Worm (Caenorhabditis elegans): Measurements from ENCODE around the gene sgt-1.
"Not testable (repeated sequence)": the region's sequence is repeated elsewhere in the genome, so short reads cannot be mapped to it uniquely, and the experiment has no call there.

sgt-1 gene

DNA sequence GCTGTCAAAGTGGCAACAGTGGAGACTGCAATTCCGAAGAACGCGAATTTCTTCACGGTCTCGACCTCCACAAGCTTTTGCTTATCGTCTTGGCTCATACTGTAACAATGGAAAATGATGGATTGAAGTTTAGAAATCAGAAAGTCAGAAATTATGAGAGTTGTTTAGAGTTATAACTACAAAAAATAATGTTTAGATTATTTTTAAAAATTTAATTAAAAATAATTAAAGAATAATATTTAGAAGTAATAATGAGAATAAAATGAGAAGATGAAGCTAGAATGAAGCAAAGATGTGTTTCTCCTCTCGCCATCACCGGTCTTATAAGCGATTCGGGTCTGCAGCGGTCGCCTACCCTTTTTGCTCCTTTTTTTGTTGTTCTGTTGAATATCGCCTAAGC is 30.6 kb downstream of the sgt-1 start, which contains the start of gene col-73:
col-73 (minus strand) TSS at position 101 of the 400 bp plus-strand sequence.
- no peak for TF ChIP-seq ztf-23 (GFP tag; IDR thresholded peaks at IDR 0.05)
- no peak for TF ChIP-seq med-1 (GFP tag; optimal IDR thresholded peaks at IDR 0.05; ENCODE audit: insufficient read depth)
- TF ChIP-seq ztf-29 (GFP tag; IDR thresholded peaks at IDR 0.05): no peak
- no peak for TF ChIP-seq tab-1 (GFP tag; IDR thresholded peaks at IDR 0.05)
- TF ChIP-seq flt-1 (GFP tag; IDR thresholded peaks at IDR 0.05): no peak
- no peak for TF ChIP-seq klf-2 (GFP tag; conservative IDR thresholded peaks at IDR 0.05)
- TF ChIP-seq T22C8.4 (GFP tag; IDR thresholded peaks at IDR 0.05): no peak
- TF ChIP-seq cog-1 (tag; optimal IDR thresholded peaks at IDR 0.05): no peak
- no peak for TF ChIP-seq ref-1 (GFP tag; conservative IDR thresholded peaks at IDR 0.05)

DNA sequence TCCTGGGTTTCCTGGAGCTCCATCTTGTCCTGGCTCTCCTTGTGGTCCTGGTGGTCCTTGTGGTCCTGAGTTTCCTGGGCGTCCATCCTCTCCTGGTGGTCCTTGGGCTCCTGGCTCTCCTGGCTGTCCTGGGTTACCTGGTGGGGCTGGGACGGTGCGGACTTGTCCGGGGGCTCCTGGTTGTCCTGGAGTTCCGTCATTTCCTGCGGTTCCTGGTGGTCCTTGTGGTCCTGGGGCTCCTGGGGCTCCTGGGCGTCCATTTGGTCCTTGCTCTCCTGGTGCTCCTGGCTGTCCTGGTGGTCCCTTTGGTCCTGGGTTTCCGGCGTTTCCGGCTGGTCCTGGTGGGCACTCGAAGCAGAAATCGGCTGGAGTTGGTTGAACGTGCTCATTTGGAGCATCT is 31.2 kb downstream of the sgt-1 start:
- TF ChIP-seq ref-1 (GFP tag; conservative IDR thresholded peaks at IDR 0.05) (0 out of 2 replicates have a peak, but pooled peaks have one; percentile 9), tab-1 (GFP tag; IDR thresholded peaks at IDR 0.05) (0 out of 2 replicates have a peak, but pooled peaks have one; percentile 60)

DNA sequence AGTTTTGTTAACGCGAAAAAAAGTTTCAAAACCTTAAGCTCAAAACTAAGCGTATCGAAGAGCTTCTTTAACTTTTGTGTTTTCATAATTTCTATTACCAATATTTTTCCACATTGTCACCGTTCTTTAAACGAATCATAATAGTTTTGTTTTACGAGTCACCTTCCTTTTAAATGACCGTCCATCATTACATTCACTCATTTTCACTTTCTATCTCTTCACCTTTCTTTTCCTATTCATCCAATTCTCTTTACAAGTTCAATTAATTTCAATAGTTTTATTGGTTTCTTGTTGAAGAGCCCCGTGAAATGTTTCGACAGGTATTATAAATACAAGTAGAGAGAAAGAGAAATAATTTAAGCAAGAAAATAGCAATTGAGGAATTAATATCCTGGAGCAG is 31.8 kb downstream of the sgt-1 start:
- TF ChIP-seq ztf-23 (GFP tag; IDR thresholded peaks at IDR 0.05): no peak

DNA sequence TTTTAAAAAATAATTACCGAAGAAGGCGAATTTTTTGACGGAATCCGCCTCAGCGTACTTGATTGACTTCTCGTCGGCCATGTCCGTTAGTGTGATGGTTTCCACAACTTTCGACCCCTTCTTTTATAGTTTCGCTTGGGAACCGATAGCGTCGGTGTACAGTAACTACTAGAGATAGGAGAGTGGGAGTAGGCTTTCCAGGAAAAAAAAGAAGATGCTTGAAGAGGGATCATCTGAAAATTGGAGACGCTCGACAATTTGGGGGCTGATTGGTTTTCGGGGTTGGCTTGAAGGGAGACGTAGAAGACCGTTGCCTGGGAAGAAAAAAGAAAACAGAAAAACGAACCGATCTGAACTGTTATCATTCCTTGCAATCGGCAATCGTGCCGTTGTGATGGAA is 32.9 kb downstream of the sgt-1 start, which contains the start of gene col-20:
col-20 (minus strand) TSS at position 101 of the 400 bp plus-strand sequence.
- TF ChIP-seq klf-2 (GFP tag; conservative IDR thresholded peaks at IDR 0.05) (no peak), med-1 (GFP tag; optimal IDR thresholded peaks at IDR 0.05; ENCODE audit: insufficient read depth) (no peak), ref-1 (GFP tag; conservative IDR thresholded peaks at IDR 0.05) (no peak), cog-1 (tag; optimal IDR thresholded peaks at IDR 0.05) (no peak), T22C8.4 (GFP tag; IDR thresholded peaks at IDR 0.05) (no peak), ztf-23 (GFP tag; IDR thresholded peaks at IDR 0.05) (no peak), flt-1 (GFP tag; IDR thresholded peaks at IDR 0.05) (no peak), tab-1 (GFP tag; IDR thresholded peaks at IDR 0.05) (no peak), ztf-29 (GFP tag; IDR thresholded peaks at IDR 0.05) (no peak)

DNA sequence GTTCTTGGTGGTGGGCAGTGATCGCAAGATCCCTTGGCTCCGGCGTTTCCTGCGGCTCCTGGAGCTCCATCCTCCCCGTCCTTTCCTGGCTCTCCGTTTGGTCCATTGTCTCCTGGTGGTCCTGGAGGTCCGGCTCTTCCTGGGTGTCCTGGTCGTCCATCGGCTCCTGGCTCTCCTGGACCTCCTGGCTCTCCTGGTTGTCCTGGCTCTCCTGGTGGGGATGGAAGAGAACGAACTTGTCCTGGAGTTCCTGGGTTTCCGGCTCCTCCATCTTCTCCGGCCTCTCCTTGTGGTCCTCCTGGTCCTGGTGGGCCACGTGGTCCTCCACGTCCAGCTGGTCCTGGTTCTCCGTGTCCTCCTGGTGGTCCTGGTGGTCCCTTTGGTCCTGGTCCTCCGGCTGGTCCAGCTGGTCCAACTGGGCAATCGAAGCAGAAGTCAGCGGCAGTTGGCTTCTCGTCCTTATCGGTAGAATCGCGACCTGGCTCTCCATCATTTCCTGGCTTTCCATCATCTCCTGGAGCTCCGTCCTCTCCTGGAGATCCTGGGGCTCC is 33.7 kb downstream of the sgt-1 start:
- TF ChIP-seq T22C8.4 (GFP tag; IDR thresholded peaks at IDR 0.05): no peak
- no peak for TF ChIP-seq ztf-29 (GFP tag; IDR thresholded peaks at IDR 0.05)
- TF ChIP-seq ztf-23 (GFP tag; IDR thresholded peaks at IDR 0.05): no peak
- no peak for TF ChIP-seq flt-1 (GFP tag; IDR thresholded peaks at IDR 0.05)
- no peak for TF ChIP-seq ref-1 (GFP tag; conservative IDR thresholded peaks at IDR 0.05)
- TF ChIP-seq klf-2 (GFP tag; conservative IDR thresholded peaks at IDR 0.05): no peak
- TF ChIP-seq tab-1 (GFP tag; IDR thresholded peaks at IDR 0.05): no peak
- no peak for TF ChIP-seq cog-1 (tag; optimal IDR thresholded peaks at IDR 0.05)
- TF ChIP-seq med-1 (GFP tag; optimal IDR thresholded peaks at IDR 0.05; ENCODE audit: insufficient read depth): no peak

DNA sequence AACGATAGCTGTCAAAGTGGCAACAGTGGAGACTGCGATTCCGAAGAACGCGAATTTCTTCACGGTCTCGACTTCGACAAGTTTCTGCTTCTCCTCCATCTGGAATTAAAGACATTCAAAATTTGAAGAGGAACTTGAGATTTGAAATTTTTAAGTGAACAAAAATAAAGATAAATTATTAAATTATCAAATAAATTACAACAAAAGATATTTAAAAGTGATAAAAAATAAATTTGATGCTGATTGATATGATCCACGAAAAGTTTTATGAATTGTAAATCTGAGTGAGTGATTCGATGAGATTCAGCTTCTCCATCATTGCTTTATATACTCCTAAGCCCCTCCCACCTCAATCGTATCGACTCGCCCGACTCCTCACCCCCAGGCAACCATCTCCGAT is 36.1 kb downstream of the sgt-1 start, which contains the start of gene col-17:
col-17 (minus strand) TSS at position 101 of the 400 bp plus-strand sequence.
- TF ChIP-seq ztf-23 (GFP tag; IDR thresholded peaks at IDR 0.05): no peak
- TF ChIP-seq klf-2 (GFP tag; conservative IDR thresholded peaks at IDR 0.05): no peak
- no peak for TF ChIP-seq tab-1 (GFP tag; IDR thresholded peaks at IDR 0.05)

DNA sequence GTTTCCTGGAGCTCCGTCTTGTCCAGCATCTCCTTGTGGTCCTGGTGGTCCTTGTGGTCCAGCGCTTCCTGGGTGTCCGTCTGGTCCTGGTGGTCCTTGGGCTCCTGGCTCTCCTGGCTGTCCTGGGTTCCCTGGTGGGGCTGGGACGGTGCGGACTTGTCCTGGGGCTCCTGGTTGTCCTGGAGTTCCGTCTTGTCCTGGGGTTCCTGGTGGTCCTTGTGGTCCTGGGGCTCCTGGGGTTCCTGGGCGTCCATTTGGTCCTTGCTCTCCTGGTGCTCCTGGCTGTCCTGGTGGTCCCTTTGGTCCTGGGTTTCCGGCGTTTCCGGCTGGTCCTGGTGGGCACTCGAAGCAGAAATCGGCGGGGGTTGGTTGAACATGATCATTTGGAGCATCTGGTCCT is 36.8 kb downstream of the sgt-1 start:
- TF ChIP-seq flt-1 (GFP tag; IDR thresholded peaks at IDR 0.05): 0 out of 2 replicates have a peak, but pooled peaks have one; percentile 13

DNA sequence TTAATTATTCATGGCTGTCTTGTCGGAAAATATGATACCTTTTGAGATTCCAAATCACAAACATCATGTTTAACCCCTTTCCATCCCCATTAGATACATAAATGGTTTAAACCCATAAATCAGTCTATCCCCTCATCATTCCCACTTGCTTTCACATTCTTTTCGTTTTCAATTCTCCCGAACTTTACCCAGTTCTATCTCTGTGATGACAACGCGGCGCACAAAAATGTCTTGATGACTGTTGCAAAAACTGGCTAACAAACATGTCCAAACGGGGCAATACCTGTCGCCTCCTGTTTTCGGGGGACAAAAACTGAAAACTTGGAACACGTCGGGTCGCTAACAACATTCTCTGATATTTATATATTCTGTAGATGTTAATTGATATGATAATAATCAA is 37.6 kb downstream of the sgt-1 start:
- TF ChIP-seq ztf-29 (GFP tag; IDR thresholded peaks at IDR 0.05) (no peak), flt-1 (GFP tag; IDR thresholded peaks at IDR 0.05) (no peak), ref-1 (GFP tag; conservative IDR thresholded peaks at IDR 0.05) (no peak), tab-1 (GFP tag; IDR thresholded peaks at IDR 0.05) (no peak), cog-1 (tag; optimal IDR thresholded peaks at IDR 0.05) (no peak), ztf-23 (GFP tag; IDR thresholded peaks at IDR 0.05) (no peak)

DNA sequence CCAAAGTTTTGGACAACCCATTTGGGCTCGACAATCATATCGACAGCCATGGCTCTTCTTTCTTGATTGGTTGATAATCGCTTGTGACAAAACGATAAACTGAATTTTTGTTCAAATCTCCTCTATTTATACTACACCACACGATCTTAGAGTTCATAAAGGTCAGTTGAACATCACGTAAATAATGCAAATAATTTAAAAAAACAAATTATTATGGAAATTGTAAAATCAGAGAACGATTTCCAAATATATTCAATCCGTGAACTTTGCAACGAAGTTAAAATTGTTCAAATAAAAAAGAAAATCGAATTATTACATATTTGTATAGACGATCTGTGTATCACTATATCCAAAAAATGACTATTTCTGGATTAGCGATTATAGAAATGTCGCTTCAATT is 40.2 kb downstream of the sgt-1 start, which contains the start of the genes mpst-4 and F11G11.14:
mpst-4 (minus strand) TSS at position 101 of the 400 bp plus-strand sequence.
F11G11.14 (plus strand) TSS at position 325 of the 400 bp plus-strand sequence.
- TF ChIP-seq ztf-29 (GFP tag; IDR thresholded peaks at IDR 0.05) (no peak), T22C8.4 (GFP tag; IDR thresholded peaks at IDR 0.05) (no peak), ztf-23 (GFP tag; IDR thresholded peaks at IDR 0.05) (no peak), med-1 (GFP tag; optimal IDR thresholded peaks at IDR 0.05; ENCODE audit: insufficient read depth) (no peak), cog-1 (tag; optimal IDR thresholded peaks at IDR 0.05) (no peak), flt-1 (GFP tag; IDR thresholded peaks at IDR 0.05) (no peak), tab-1 (GFP tag; IDR thresholded peaks at IDR 0.05) (no peak), ref-1 (GFP tag; conservative IDR thresholded peaks at IDR 0.05) (no peak), klf-2 (GFP tag; conservative IDR thresholded peaks at IDR 0.05) (no peak)

DNA sequence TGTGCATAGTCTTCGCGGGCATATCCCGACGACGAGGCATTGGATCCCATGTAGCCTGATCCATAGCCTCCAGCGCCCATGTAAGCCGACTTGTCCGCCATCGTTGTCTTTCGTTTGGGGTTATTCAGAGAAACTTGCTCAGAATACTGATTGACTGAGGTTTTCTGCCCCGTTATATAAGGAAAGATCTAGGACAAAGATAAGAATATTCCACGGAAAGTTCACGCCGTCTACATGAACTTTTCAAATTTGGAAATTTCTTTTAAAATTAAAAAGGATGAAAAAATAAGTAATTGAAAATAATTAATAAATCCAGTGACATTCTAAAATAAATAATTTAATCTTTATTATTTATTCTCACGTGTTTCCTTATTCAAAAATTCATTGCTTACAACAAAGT is 43.3 kb downstream of the sgt-1 start, which contains the start of the genes nspd-5 and F11G11.4:
nspd-5 (minus strand) TSS at position 101 of the 400 bp plus-strand sequence.
F11G11.4 (plus strand) TSS at position 335 of the 400 bp plus-strand sequence.
- TF ChIP-seq flt-1 (GFP tag; IDR thresholded peaks at IDR 0.05); klf-2 (GFP tag; conservative IDR thresholded peaks at IDR 0.05); ztf-29 (GFP tag; IDR thresholded peaks at IDR 0.05): not testable (repeated sequence)

DNA sequence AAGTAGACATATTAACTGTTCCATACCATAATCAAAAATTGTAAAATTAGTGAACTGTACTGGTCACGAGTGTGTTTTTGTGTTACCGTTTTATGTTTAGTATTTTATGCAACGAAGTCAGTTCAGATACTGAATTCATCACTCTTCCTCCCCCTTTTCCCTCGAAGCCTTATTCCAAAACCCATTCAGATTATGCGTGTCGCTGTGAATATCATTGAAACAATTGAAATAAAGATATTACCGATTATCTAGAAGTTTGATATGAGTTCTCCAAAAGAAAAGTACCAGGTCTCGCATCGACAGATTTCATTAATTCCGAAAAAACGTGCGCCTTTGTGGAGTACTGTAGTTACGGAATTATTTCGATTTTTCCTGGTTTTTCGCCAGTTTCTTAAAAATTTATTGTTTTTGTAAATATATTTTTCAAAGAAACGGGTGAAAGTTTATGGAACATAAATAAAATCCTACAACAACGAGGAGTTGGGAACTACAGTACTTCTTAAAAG is 44.6 kb downstream of the sgt-1 start:
- no peak for TF ChIP-seq T22C8.4 (GFP tag; IDR thresholded peaks at IDR 0.05)
- TF ChIP-seq flt-1 (GFP tag; IDR thresholded peaks at IDR 0.05): no peak
- no peak for TF ChIP-seq ztf-23 (GFP tag; IDR thresholded peaks at IDR 0.05)
- no peak for TF ChIP-seq cog-1 (tag; optimal IDR thresholded peaks at IDR 0.05)
- TF ChIP-seq med-1 (GFP tag; optimal IDR thresholded peaks at IDR 0.05; ENCODE audit: insufficient read depth): no peak
- no peak for TF ChIP-seq ztf-29 (GFP tag; IDR thresholded peaks at IDR 0.05)
- no peak for TF ChIP-seq klf-2 (GFP tag; conservative IDR thresholded peaks at IDR 0.05)
- no peak for TF ChIP-seq tab-1 (GFP tag; IDR thresholded peaks at IDR 0.05)
- no peak for TF ChIP-seq ref-1 (GFP tag; conservative IDR thresholded peaks at IDR 0.05)

All from whole organism, midembryonic.